Fruit fly (Drosophila melanogaster): Measurements from ENCODE around the gene CG14877.

The CG14877 gene

DNA sequence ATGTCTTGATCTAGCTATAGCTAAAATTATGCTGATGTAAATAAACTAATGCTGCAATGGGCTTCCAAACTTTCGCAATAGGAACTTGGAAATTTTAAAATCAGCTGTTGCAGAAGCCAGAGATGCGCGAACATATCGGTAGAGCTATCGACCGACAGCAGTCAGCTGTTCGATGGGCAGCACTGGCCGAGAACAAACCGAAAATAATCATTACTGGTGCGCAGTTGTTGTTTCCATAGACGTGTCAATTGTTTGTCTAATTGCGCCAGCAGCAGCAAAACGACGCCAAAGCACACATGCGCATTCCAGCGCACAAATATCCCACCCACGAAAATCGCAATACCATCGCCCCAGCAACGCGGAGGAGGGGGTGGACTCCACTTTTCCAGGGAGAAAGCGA lies 39.1 kb upstream of the CG14877 start, which contains the start of gene Sap47 (continued):
- TF ChIP-seq CG30431 (GFP tag; optimal IDR thresholded peaks at IDR 0.05) (no peak), bsh (GFP tag; optimal IDR thresholded peaks at IDR 0.05) (no peak), yki (optimal IDR thresholded peaks at IDR 0.05) (no peak), Mrtf (GFP tag; IDR thresholded peaks at IDR 0.05) (no peak), Nf-YC (tag; optimal IDR thresholded peaks at IDR 0.05) (peak; percentile 23), CG13775 (GFP tag; optimal IDR thresholded peaks at IDR 0.05) (no peak), ac (GFP tag; optimal IDR thresholded peaks at IDR 0.05) (no peak), pb (GFP tag; optimal IDR thresholded peaks at IDR 0.05) (no peak), al (GFP tag; IDR thresholded peaks at IDR 0.05) (no peak), h (optimal IDR thresholded peaks at IDR 0.05) (no peak), ssp (GFP tag; IDR thresholded peaks at IDR 0.05) (no peak), sisA (GFP tag; IDR thresholded peaks at IDR 0.05) (no peak), bcd (GFP tag; optimal IDR thresholded peaks at IDR 0.05) (no peak), Lpt (GFP tag; optimal IDR thresholded peaks at IDR 0.05) (no peak), Six4 (GFP tag; optimal IDR thresholded peaks at IDR 0.05) (no peak), Sox102F (GFP tag; optimal IDR thresholded peaks at IDR 0.05) (no peak), Optix (GFP tag; IDR thresholded peaks at IDR 0.05) (no peak), sd (tag; optimal IDR thresholded peaks at IDR 0.05) (peak; percentile 74), CG10462 (GFP tag; optimal IDR thresholded peaks at IDR 0.05) (no peak), H2.0 (GFP tag; IDR thresholded peaks at IDR 0.05) (no peak), HHEX (GFP tag; optimal IDR thresholded peaks at IDR 0.05) (no peak), B-H1 (GFP tag; IDR thresholded peaks at IDR 0.05) (no peak), CG3281 (GFP tag; optimal IDR thresholded peaks at IDR 0.05) (no peak), fru (optimal IDR thresholded peaks at IDR 0.05) (no peak), CG13123 (GFP tag; optimal IDR thresholded peaks at IDR 0.05) (no peak), Stat92E (GFP tag; optimal IDR thresholded peaks at IDR 0.05) (no peak), ase (GFP tag; IDR thresholded peaks at IDR 0.05) (no peak), CG17328 (GFP tag; IDR thresholded peaks at IDR 0.05) (no peak), Hmr (GFP tag; optimal IDR thresholded peaks at IDR 0.05) (peak; percentile 26), bab2 (GFP tag; optimal IDR thresholded peaks at IDR 0.05) (no peak), her (GFP tag; optimal IDR thresholded peaks at IDR 0.05) (no peak), CG11560 (tag; IDR thresholded peaks at IDR 0.05) (no peak), tll (GFP tag; optimal IDR thresholded peaks at IDR 0.05) (no peak), grau (tag; optimal IDR thresholded peaks at IDR 0.05) (no peak), hb (GFP tag; IDR thresholded peaks at IDR 0.05; ENCODE audit: partially characterized antibody) (peak; percentile 65; the same call in 2 of the 3 replicates), CG9437 (GFP tag; optimal IDR thresholded peaks at IDR 0.05) (no peak), CG13287 (GFP tag; IDR thresholded peaks at IDR 0.05; ENCODE audit: partially characterized antibody) (peak; percentile 90), Blimp-1 (GFP tag; optimal IDR thresholded peaks at IDR 0.05) (no peak), CG2712 (tag; optimal IDR thresholded peaks at IDR 0.05) (no peak), GATAe (GFP tag; conservative IDR thresholded peaks at IDR 0.05) (no peak), CG4404 (GFP tag; IDR thresholded peaks at IDR 0.05) (no peak), CG7839 (tag; optimal IDR thresholded peaks at IDR 0.05) (no peak), bigmax (GFP tag; optimal IDR thresholded peaks at IDR 0.05) (no peak), CG4730 (GFP tag; IDR thresholded peaks at IDR 0.05) (no peak), klu (GFP tag; IDR thresholded peaks at IDR 0.05) (no peak), fu2 (GFP tag; optimal IDR thresholded peaks at IDR 0.05) (no peak), CG33213 (GFP tag; optimal IDR thresholded peaks at IDR 0.05) (no peak), CG17359 (tag; optimal IDR thresholded peaks at IDR 0.05) (no peak), Trl (optimal IDR thresholded peaks at IDR 0.05) (peak in 1 of 2 experiments; percentile 19), Trl (GFP tag; optimal IDR thresholded peaks at IDR 0.05) (no peak), shn (GFP tag; optimal IDR thresholded peaks at IDR 0.05) (no peak), Hr51 (GFP tag; optimal IDR thresholded peaks at IDR 0.05) (peak in 1 of 2 experiments; percentile 0), Pdp1 (GFP tag; optimal IDR thresholded peaks at IDR 0.05) (peak in 1 of 2 experiments; percentile 73)
